Worm (Caenorhabditis elegans) whole organism, L4 larva: ENCODE measurements around the gene F32D8.14.
A peak's percentile ranks its signal among the peaks of the same experiment; 100 is the strongest.

Source experiments
- ama-1 ChIP-seq: fragments of 150-350 bp; optimal IDR thresholded peaks from 2 replicates; lab custom pipeline; 2014; ENCODE audit warnings: inconsistent platforms, mixed read lengths
- nhr-28 ChIP-seq: fragments of 150-350 bp; optimal IDR thresholded peaks from 2 replicates; lab custom pipeline; 2014; ENCODE audit warnings: missing biosample characterization, missing genetic modification characterization
- nhr-76 ChIP-seq: fragments of 150-350 bp; optimal IDR thresholded peaks from 2 replicates; lab custom pipeline; 2014; ENCODE audit warnings: missing biosample characterization, missing genetic modification characterization
- pha-4 ChIP-seq, 2 experiments: fragments of 150-350 bp in 1 of 2; fragments of 200-800 bp in 1 of 2; sonication (Bioruptor generic) in 1 of 2; IDR thresholded peaks in 1 of 2; optimal IDR thresholded peaks in 1 of 2; 2 replicates each; pipeline versions ENCODE4 v1.3.6 to Lab custom; 2014 to 2022; ENCODE audit warnings: missing genetic modification characterization in 2 of 2, missing genetic modification reagents in 2 of 2, missing biosample characterization in 1 of 2, missing compliant biosample characterization in 1 of 2
- snpc-1.2 ChIP-seq: fragments of 200-800 bp; sonication (Bioruptor generic); IDR thresholded peaks from 2 replicates; pipeline ENCODE4 v1.3.6; 2022; ENCODE audit warnings: missing genetic modification reagents, missing genetic modification characterization, missing compliant biosample characterization
- snpc-4 ChIP-seq: fragments of 150-350 bp; optimal IDR thresholded peaks from 2 replicates; lab custom pipeline; 2014; ENCODE audit warnings: missing biosample characterization, missing genetic modification characterization
- spr-1 ChIP-seq: sonication (generic microtip); optimal IDR thresholded peaks from 2 replicates; lab custom pipeline; 2016; ENCODE audit warnings: mild to moderate bottlenecking, missing genetic modification characterization, missing compliant biosample characterization
- zip-11 ChIP-seq: fragments of 200-800 bp; sonication (Bioruptor generic); IDR thresholded peaks from 2 replicates; pipeline ENCODE4 v1.3.6; 2022; ENCODE audit warnings: missing genetic modification characterization, missing compliant biosample characterization

DNA sequence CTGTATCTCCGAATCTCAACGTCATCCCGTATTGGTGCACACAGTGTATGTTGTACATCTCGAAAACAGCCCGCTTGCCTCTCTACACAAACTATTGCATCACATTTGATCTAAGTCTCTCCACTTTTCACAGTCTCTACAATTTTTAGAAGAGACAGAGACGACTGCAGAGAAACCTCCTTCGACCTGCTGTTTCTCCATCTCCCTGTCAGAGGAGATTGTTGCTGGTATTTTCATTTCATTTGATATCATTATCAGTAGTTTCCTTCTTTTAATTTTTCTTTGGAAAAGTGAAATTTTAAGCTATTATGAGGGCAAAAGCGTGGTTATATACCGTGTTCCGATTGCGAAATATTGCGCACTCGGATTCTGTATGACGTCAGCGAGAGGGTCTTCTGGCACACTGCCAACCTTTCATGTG lies 46.0 kb upstream of the F32D8.14 start:
- peak; percentile 58 for TF ChIP-seq ama-1 (lab: Kevin White, UChicago)
- peak; percentile 95 for TF ChIP-seq nhr-28 (tag; lab: Kevin White, UChicago)
- peak; percentile 82 for TF ChIP-seq pha-4 (GFP tag; IDR thresholded peaks at IDR 0.05; lab: Robert Waterston, UW)
- TF ChIP-seq pha-4 (tag; optimal IDR thresholded peaks at IDR 0.05; lab: Kevin White, UChicago), result no peak
- no peak for TF ChIP-seq snpc-4 (tag; lab: Kevin White, UChicago)
- no peak for TF ChIP-seq nhr-76 (tag; lab: Kevin White, UChicago)
- TF ChIP-seq spr-1 (tag; lab: Kevin White, UChicago), result peak; percentile 71
- TF ChIP-seq zip-11 (GFP tag; lab: Robert Waterston, UW), result no peak
- TF ChIP-seq snpc-1.2, result no peak
